Worm (Caenorhabditis elegans): ENCODE measurements around the gene gcy-21.

The gcy-21 gene

DNA sequence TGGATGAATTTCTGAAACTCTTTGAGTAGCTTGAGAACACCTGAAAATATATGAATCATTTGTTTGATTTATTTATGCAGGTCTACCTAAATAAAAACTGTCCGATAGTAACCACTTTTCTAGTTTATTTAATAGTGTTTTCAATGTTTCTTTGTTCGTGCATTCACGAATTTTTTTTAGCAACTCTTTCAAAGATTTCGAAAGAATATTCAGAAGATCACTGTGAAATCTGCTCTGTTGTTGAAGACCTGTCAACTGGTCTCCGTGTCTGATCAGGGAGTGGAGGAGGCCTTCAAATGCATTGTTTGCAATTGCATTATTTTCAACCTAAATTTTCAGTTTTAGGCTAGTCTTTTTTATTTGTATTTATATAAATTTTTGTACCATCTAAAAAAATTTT lies 50.5 kb downstream of the gcy-21 start, which contains the start of gene T05A8.1:
Gene T05A8.1, minus strand, starts transcription at position 101 of the 400 bp plus-strand sequence.
- TF ChIP-seq W03F9.2 (tag; optimal IDR thresholded peaks at IDR 0.05): no peak
- TF ChIP-seq him-1 (tag; optimal IDR thresholded peaks at IDR 0.05): no peak
- no peak for TF ChIP-seq dao-5 (tag; optimal IDR thresholded peaks at IDR 0.05)

DNA sequence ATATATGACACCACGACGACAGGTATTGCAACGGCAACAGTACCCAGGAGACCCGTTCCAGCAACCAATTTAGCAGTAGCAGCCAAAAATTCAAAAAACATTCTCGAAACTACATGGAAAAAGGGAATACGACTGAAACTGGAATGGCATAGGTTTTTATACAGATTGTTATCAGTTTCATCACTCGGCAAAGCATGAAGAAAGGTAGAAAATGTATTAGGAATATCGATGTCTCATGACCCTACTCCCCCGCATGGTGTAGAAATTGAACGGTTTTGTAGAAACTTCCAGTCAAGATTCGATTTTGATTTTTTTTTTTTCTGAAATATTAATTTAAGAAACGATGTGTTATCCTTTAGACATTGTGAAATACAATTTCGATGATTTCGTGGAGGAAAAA lies 51.5 kb downstream of the gcy-21 start, which contains the start of gene T05A8.2:
Gene T05A8.2, minus strand, starts transcription at position 101 of the 400 bp plus-strand sequence.
- TF ChIP-seq him-1 (tag; optimal IDR thresholded peaks at IDR 0.05): no peak
- TF ChIP-seq dao-5 (tag; optimal IDR thresholded peaks at IDR 0.05): no peak
- TF ChIP-seq W03F9.2 (tag; optimal IDR thresholded peaks at IDR 0.05): no peak

Data from whole organism, L4/young adult.